Worm (Caenorhabditis elegans) whole organism, early embryonic: Measurements from ENCODE around the gene col-84.

ENCODE experiments used
- B0310.2 ChIP-seq: sonication (generic microtip); optimal IDR thresholded peaks from 2 replicates; lab custom pipeline; 2016; ENCODE audit warnings: mild to moderate bottlenecking, missing genetic modification characterization, missing compliant biosample characterization
- aly-1 ChIP-seq: sonication (generic microtip); optimal IDR thresholded peaks from 2 replicates; lab custom pipeline; 2016; ENCODE audit warnings: missing genetic modification characterization, missing compliant biosample characterization
- ama-1 ChIP-seq: fragments of 150-350 bp; optimal IDR thresholded peaks from 2 replicates; lab custom pipeline; 2014
- ceh-13 ChIP-seq: fragments of 200-800 bp; sonication (Bioruptor generic); optimal IDR thresholded peaks from 2 replicates; lab custom pipeline; 2018; ENCODE audit warnings: mild to moderate bottlenecking, missing genetic modification characterization, missing compliant biosample characterization
- flt-1 ChIP-seq: fragments of 200-800 bp; sonication (Bioruptor generic); IDR thresholded peaks from 2 replicates; pipeline ENCODE4 v1.3.6; 2022; ENCODE audit warnings: missing genetic modification characterization, missing compliant biosample characterization
- hmg-4 ChIP-seq: fragments of 200-800 bp; sonication (Bioruptor generic); optimal IDR thresholded peaks from 2 replicates; lab custom pipeline; 2018; ENCODE audit warnings: mild to moderate bottlenecking, missing genetic modification characterization, missing compliant biosample characterization
- hnd-1 ChIP-seq: sonication (generic microtip); optimal IDR thresholded peaks from 2 replicates; lab custom pipeline; 2016; ENCODE audit warnings: missing genetic modification characterization, missing compliant biosample characterization
- pes-1 ChIP-seq: fragments of 200-800 bp; sonication (Bioruptor generic); IDR thresholded peaks from 2 replicates; pipeline ENCODE4 v1.3.6; 2022; ENCODE audit warnings: missing genetic modification reagents, missing genetic modification characterization, missing compliant biosample characterization
- scrt-1 ChIP-seq: fragments of 200-800 bp; sonication (Bioruptor generic); IDR thresholded peaks from 2 replicates; pipeline ENCODE4 v1.3.6; 2022; ENCODE audit warnings: missing genetic modification characterization, missing compliant biosample characterization
- tbx-11 ChIP-seq: fragments of 200-800 bp; sonication (Bioruptor generic); IDR thresholded peaks from 2 replicates; pipeline ENCODE4 v1.3.6; 2022; ENCODE audit warnings: missing genetic modification characterization, missing compliant biosample characterization
- tbx-37 ChIP-seq: fragments of 200-800 bp; sonication (Bioruptor generic); conservative IDR thresholded peaks from 2 replicates; pipeline ENCODE4 v1.3.6; 2022; ENCODE audit warnings: missing genetic modification reagents, missing genetic modification characterization, missing compliant biosample characterization
- tra-4 ChIP-seq: sonication (generic microtip); optimal IDR thresholded peaks from 2 replicates; lab custom pipeline; 2017; ENCODE audit warnings: missing genetic modification characterization, missing compliant biosample characterization

ce11 chrII:11899761-11900160, 31.4 kb downstream of the col-84 start:
- TF ChIP-seq tbx-11 (GFP tag; lab: Robert Waterston, UW), result no peak
- no peak for TF ChIP-seq ama-1 (lab: Kevin White, UChicago)
- TF ChIP-seq B0310.2 (tag; lab: Kevin White, UChicago), result no peak
- no peak for TF ChIP-seq tbx-37 (GFP tag; lab: Robert Waterston, UW)
- no peak for TF ChIP-seq aly-1
- TF ChIP-seq ceh-13 (GFP tag; lab: Kevin White, UChicago), result no peak
- no peak for TF ChIP-seq scrt-1 (GFP tag; lab: Robert Waterston, UW)
- no peak for TF ChIP-seq hmg-4
- no peak for TF ChIP-seq tra-4 (tag; lab: Kevin White, UChicago)
- no peak for TF ChIP-seq pes-1 (GFP tag; lab: Robert Waterston, UW)
- TF ChIP-seq hnd-1, result no peak
- TF ChIP-seq flt-1 (GFP tag; lab: Robert Waterston, UW), result no peak
